Fruit fly (Drosophila melanogaster) whole organism, embryonic: Measurements from ENCODE around the gene CG31230.
A peak's percentile ranks its signal among the peaks of the same experiment; 100 is the strongest.

Experiments used
- Atf3 ChIP-seq: fragments of 200-800 bp; sonication (Bioruptor generic); optimal IDR thresholded peaks from 3 replicates; lab custom pipeline; 2016; ENCODE audit warnings: missing biosample characterization, missing genetic modification characterization
- Awh ChIP-seq: fragments of 200-800 bp; sonication (Bioruptor generic); IDR thresholded peaks from 2 replicates; pipeline ENCODE4, ENCODE4 v1.3.6; 2022; ENCODE audit warnings: missing biosample characterization, missing genetic modification characterization
- Bdp1 ChIP-seq: fragments of 200-800 bp; sonication (Bioruptor generic); optimal IDR thresholded peaks from 3 replicates; lab custom pipeline; 2016; ENCODE audit warnings: missing biosample characterization, missing genetic modification characterization
- CG10147 ChIP-seq: fragments of 200-800 bp; sonication (Bioruptor generic); optimal IDR thresholded peaks from 2 replicates; lab custom pipeline; 2019; ENCODE audit warnings: missing biosample characterization, mild to moderate bottlenecking, missing genetic modification characterization, moderate library complexity
- CG10267 ChIP-seq: fragments of 200-800 bp; sonication (Bioruptor generic); optimal IDR thresholded peaks from 2 replicates; lab custom pipeline; 2018; ENCODE audit warnings: missing biosample characterization, mild to moderate bottlenecking, missing genetic modification characterization, moderate library complexity
- CG10321 ChIP-seq: fragments of 200-800 bp; sonication (Bioruptor generic); IDR thresholded peaks from 2 replicates; pipeline ENCODE4 v1.3.6; 2022; ENCODE audit warnings: missing biosample characterization, missing genetic modification characterization
- CG11560 ChIP-seq: fragments of 200-800 bp; sonication (Bioruptor generic); IDR thresholded peaks from 3 replicates; pipeline ENCODE4 v1.3.6; 2022; ENCODE audit warnings: missing biosample characterization, missing genetic modification characterization
- CG13775 ChIP-seq: fragments of 200-800 bp; sonication (Bioruptor generic); optimal IDR thresholded peaks from 3 replicates; lab custom pipeline; 2017; ENCODE audit warnings: missing biosample characterization, mild to moderate bottlenecking, missing genetic modification characterization
- CG14014 ChIP-seq: fragments of 200-800 bp; sonication (Bioruptor generic); IDR thresholded peaks from 2 replicates; pipeline ENCODE4 v1.3.6; 2022; ENCODE audit warnings: missing biosample characterization, missing genetic modification characterization
- CG14860 ChIP-seq: fragments of 200-800 bp; sonication (Bioruptor generic); IDR thresholded peaks from 3 replicates; pipeline ENCODE4 v1.3.6; 2022; ENCODE audit warnings: missing biosample characterization, missing genetic modification characterization; ENCODE audit not compliant: partially characterized antibody
- CG1792 ChIP-seq: fragments of 200-800 bp; sonication (Bioruptor generic); optimal IDR thresholded peaks from 2 replicates; lab custom pipeline; 2016; ENCODE audit warnings: missing biosample characterization, missing genetic modification characterization
- CG2678 ChIP-seq: fragments of 200-800 bp; sonication (Bioruptor generic); optimal IDR thresholded peaks from 3 replicates; lab custom pipeline; 2019; ENCODE audit warnings: missing biosample characterization, mild to moderate bottlenecking, missing genetic modification characterization, moderate library complexity
- CG30431 ChIP-seq: fragments of 200-800 bp; sonication (Bioruptor generic); optimal IDR thresholded peaks from 2 replicates; lab custom pipeline; 2017; ENCODE audit warnings: missing biosample characterization, missing genetic modification characterization
- CG31388 ChIP-seq: fragments of 200-800 bp; sonication (Bioruptor generic); optimal IDR thresholded peaks from 2 replicates; lab custom pipeline; 2016; ENCODE audit warnings: missing biosample characterization, missing genetic modification characterization
- CG3163 ChIP-seq: fragments of 200-800 bp; sonication (Bioruptor generic); optimal IDR thresholded peaks from 3 replicates; lab custom pipeline; 2016; ENCODE audit warnings: missing biosample characterization, missing genetic modification characterization
- CG3281 ChIP-seq: fragments of 200-800 bp; sonication (Bioruptor generic); optimal IDR thresholded peaks from 3 replicates; lab custom pipeline; 2017; ENCODE audit warnings: missing biosample characterization, mild to moderate bottlenecking, missing genetic modification characterization
- CG42726 ChIP-seq: fragments of 200-800 bp; sonication (Bioruptor generic); IDR thresholded peaks from 2 replicates; pipeline ENCODE4 v1.3.6; 2022; ENCODE audit warnings: missing biosample characterization, missing genetic modification characterization; ENCODE audit not compliant: partially characterized antibody
- CG6765 ChIP-seq: fragments of 200-800 bp; sonication (Bioruptor generic); optimal IDR thresholded peaks from 3 replicates; lab custom pipeline; 2017; ENCODE audit warnings: missing biosample characterization, mild to moderate bottlenecking, missing genetic modification characterization
- CG6791 ChIP-seq: fragments of 200-800 bp; sonication (Bioruptor generic); IDR thresholded peaks from 3 replicates; pipeline ENCODE4 v1.3.6; 2022; ENCODE audit warnings: missing biosample characterization, missing genetic modification characterization; ENCODE audit not compliant: partially characterized antibody
- CG7357 ChIP-seq: fragments of 200-800 bp; sonication (Bioruptor generic); IDR thresholded peaks from 3 replicates; pipeline ENCODE4 v1.3.6; 2022; ENCODE audit warnings: missing biosample characterization, missing genetic modification characterization
- CG7745 ChIP-seq: fragments of 200-800 bp; sonication (Bioruptor generic); optimal IDR thresholded peaks from 2 replicates; lab custom pipeline; 2018; ENCODE audit warnings: missing biosample characterization, mild to moderate bottlenecking, missing genetic modification characterization, moderate library complexity
- D ChIP-seq, 2 experiments: fragments of 200-800 bp in 1 of 2; fragments of >200 bp in 1 of 2; sonication (Bioruptor generic) in 1 of 2; optimal IDR thresholded peaks; 2 replicates in 1 of 2; 3 replicates in 1 of 2; lab custom pipeline; 2017; ENCODE audit warnings: mild to moderate bottlenecking in 1 of 2, missing biosample characterization in 1 of 2, missing genetic modification characterization in 1 of 2, missing genetic modification reagents in 1 of 2
- Drgx ChIP-seq: fragments of 200-800 bp; sonication (Bioruptor generic); IDR thresholded peaks from 2 replicates; pipeline ENCODE4 v1.3.6; 2022; ENCODE audit warnings: missing biosample characterization, missing genetic modification characterization
- Eip74EF ChIP-seq, 2 experiments: fragments of 200-800 bp in 1 of 2; fragments of >200 bp in 1 of 2; sonication (Bioruptor generic) in 1 of 2; optimal IDR thresholded peaks; 2 replicates each; lab custom pipeline; 2017 to 2019; ENCODE audit warnings: missing biosample characterization in 2 of 2, missing genetic modification characterization in 2 of 2, mild to moderate bottlenecking in 1 of 2, moderate library complexity in 1 of 2
- Kr ChIP-seq: fragments of 200-800 bp; sonication (Bioruptor generic); optimal IDR thresholded peaks from 2 replicates; lab custom pipeline; 2017; ENCODE audit warnings: missing biosample characterization, mild to moderate bottlenecking, missing genetic modification characterization
- Lhr ChIP-seq: fragments of 200-800 bp; sonication (Bioruptor generic); optimal IDR thresholded peaks from 3 replicates; lab custom pipeline; 2017; ENCODE audit warnings: mild to moderate bottlenecking, missing biosample characterization, missing genetic modification reagents, missing genetic modification characterization
- Lpt ChIP-seq: fragments of >200 bp; optimal IDR thresholded peaks from 2 replicates; lab custom pipeline; 2018; ENCODE audit warnings: missing biosample characterization, missing genetic modification characterization
- NK7.1 ChIP-seq: fragments of 200-800 bp; sonication (Bioruptor generic); optimal IDR thresholded peaks from 3 replicates; lab custom pipeline; 2016; ENCODE audit warnings: missing biosample characterization, missing genetic modification characterization
- Nf-YA ChIP-seq: fragments of 200-800 bp; sonication (Bioruptor generic); IDR thresholded peaks from 2 replicates; pipeline ENCODE4 v1.3.6; 2022; ENCODE audit warnings: missing biosample characterization, missing genetic modification characterization
- Opbp ChIP-seq: fragments of 200-800 bp; sonication (Bioruptor generic); IDR thresholded peaks from 3 replicates; pipeline ENCODE4 v1.3.6; 2022; ENCODE audit warnings: missing biosample characterization, missing genetic modification characterization; ENCODE audit not compliant: partially characterized antibody
- Pdp1 ChIP-seq, 2 experiments: fragments of 200-800 bp; sonication (Bioruptor generic); optimal IDR thresholded peaks; 3 replicates each; lab custom pipeline; 2016; ENCODE audit warnings: missing biosample characterization in 2 of 2, missing genetic modification characterization in 2 of 2, mild to moderate bottlenecking in 1 of 2, moderate library complexity in 1 of 2
- Sry-β ChIP-seq: fragments of 200-800 bp; sonication (Bioruptor generic); optimal IDR thresholded peaks from 2 replicates; lab custom pipeline; 2018; ENCODE audit warnings: missing biosample characterization, mild to moderate bottlenecking, missing genetic modification characterization, moderate library complexity
- Tbp ChIP-seq: fragments of >200 bp; optimal IDR thresholded peaks from 2 replicates; lab custom pipeline; 2018; ENCODE audit warnings: missing biosample characterization, missing genetic modification characterization
- Xrp1 ChIP-seq: fragments of 200-800 bp; sonication (Bioruptor generic); IDR thresholded peaks from 2 replicates; pipeline ENCODE4 v1.3.6; 2022; ENCODE audit warnings: missing biosample characterization, missing genetic modification characterization
- amos ChIP-seq: fragments of 200-800 bp; sonication (Bioruptor generic); IDR thresholded peaks from 2 replicates; pipeline ENCODE4 v1.3.6; 2022; ENCODE audit warnings: missing biosample characterization, missing genetic modification characterization; ENCODE audit not compliant: partially characterized antibody
- ato ChIP-seq: fragments of 200-800 bp; sonication (Bioruptor generic); IDR thresholded peaks from 2 replicates; pipeline ENCODE4 v1.3.6; 2022; ENCODE audit warnings: missing biosample characterization, missing genetic modification characterization; ENCODE audit not compliant: partially characterized antibody
- chinmo ChIP-seq: fragments of 200-800 bp; sonication (Bioruptor generic); IDR thresholded peaks from 4 replicates; pipeline ENCODE4 v1.3.6; 2022; ENCODE audit warnings: missing biosample characterization, missing genetic modification characterization; ENCODE audit not compliant: partially characterized antibody
- dysf ChIP-seq: fragments of 200-800 bp; sonication (Bioruptor generic); IDR thresholded peaks from 3 replicates; pipeline ENCODE4 v1.3.6; 2022; ENCODE audit warnings: missing biosample characterization, missing genetic modification characterization
- ftz-f1 ChIP-seq: fragments of 200-800 bp; sonication (Bioruptor generic); optimal IDR thresholded peaks from 2 replicates; lab custom pipeline; 2016; ENCODE audit warnings: missing biosample characterization, missing genetic modification characterization
- hth ChIP-seq: fragments of >200 bp; optimal IDR thresholded peaks from 2 replicates; lab custom pipeline; 2017; ENCODE audit warnings: inconsistent platforms
- lab ChIP-seq: fragments of 200-800 bp; sonication (Bioruptor generic); optimal IDR thresholded peaks from 3 replicates; lab custom pipeline; 2017; ENCODE audit warnings: missing biosample characterization, missing genetic modification characterization, mild to moderate bottlenecking, moderate library complexity, missing genetic modification reagents
- mld ChIP-seq: fragments of 200-800 bp; sonication (Bioruptor generic); IDR thresholded peaks from 3 replicates; pipeline ENCODE4 v1.3.6; 2022; ENCODE audit warnings: missing biosample characterization, missing genetic modification characterization; ENCODE audit not compliant: partially characterized antibody
- nerfin-2 ChIP-seq: fragments of 200-800 bp; sonication (Bioruptor generic); IDR thresholded peaks from 2 replicates; pipeline ENCODE4 v1.3.6; 2022; ENCODE audit warnings: missing biosample characterization, missing genetic modification characterization; ENCODE audit not compliant: partially characterized antibody
- sens ChIP-seq: fragments of 200-800 bp; sonication (Bioruptor generic); peaks from one replicate; lab custom pipeline; 2016; ENCODE audit warnings: missing biosample characterization, missing genetic modification characterization
- sob ChIP-seq: fragments of 200-800 bp; sonication (Bioruptor generic); IDR thresholded peaks from 2 replicates; pipeline ENCODE4 v1.3.6; 2022; ENCODE audit warnings: missing biosample characterization, missing genetic modification characterization
- tgo ChIP-seq: fragments of 200-800 bp; sonication (Bioruptor generic); IDR thresholded peaks from 3 replicates; pipeline ENCODE4 v1.3.6; 2022; ENCODE audit warnings: missing biosample characterization, missing genetic modification characterization
- tna ChIP-seq: fragments of 200-800 bp; sonication (Bioruptor generic); IDR thresholded peaks from 2 replicates; pipeline ENCODE4 v1.3.6; 2022; ENCODE audit warnings: missing biosample characterization, missing genetic modification characterization; ENCODE audit not compliant: partially characterized antibody
- zen2 ChIP-seq: fragments of 200-800 bp; sonication (Bioruptor generic); IDR thresholded peaks from 3 replicates; pipeline ENCODE4 v1.3.6; 2022; ENCODE audit warnings: missing biosample characterization, missing genetic modification characterization; ENCODE audit not compliant: partially characterized antibody

The CG31230 gene

dm6 chr3R:18628311-18628811 lies 43.1 kb upstream of the CG31230 start (continued):
- TF ChIP-seq chinmo (GFP tag; lab: Robert Waterston, UW) (peak; percentile 74; the same call in 2 of the 4 replicates), CG3281 (GFP tag; lab: Kevin White, UChicago) (no peak), Awh (GFP tag; lab: Robert Waterston, UW) (peak; percentile 65; the same call in 1 of the 2 replicates), zen2 (GFP tag; lab: Robert Waterston, UW) (0 out of 3 replicates have a peak, but pooled peaks have one; percentile 14), Drgx (no peak), sens (peak; percentile 89), Xrp1 (GFP tag; lab: Robert Waterston, UW) (0 out of 2 replicates have a peak, but pooled peaks have one; percentile 25), CG7357 (no peak), ftz-f1 (GFP tag; lab: Kevin White, UChicago) (no peak), CG42726 (GFP tag; lab: Robert Waterston, UW) (0 out of 2 replicates have a peak, but pooled peaks have one; percentile 21), CG6765 (no peak), CG14014 (GFP tag; lab: Robert Waterston, UW) (0 out of 2 replicates have a peak, but pooled peaks have one; percentile 8), CG11560 (no peak), CG3163 (no peak), hth (lab: Kevin White, UChicago) (no peak), CG30431 (GFP tag; lab: Kevin White, UChicago) (no peak), Lhr (GFP tag; lab: Kevin White, UChicago) (no peak), sob (no peak), Eip74EF (GFP tag; optimal IDR thresholded peaks at IDR 0.05; lab: Kevin White, UChicago) (no peak), NK7.1 (GFP tag; lab: Kevin White, UChicago) (no peak), Bdp1 (GFP tag; lab: Kevin White, UChicago) (peak; percentile 98), amos (peak; percentile 55; the same call in 1 of the 2 replicates), Opbp (GFP tag; lab: Robert Waterston, UW) (peak; percentile 66; the same call in 2 of the 3 replicates), Kr (GFP tag; lab: Kevin White, UChicago) (no peak), Sry-β (GFP tag; lab: Kevin White, UChicago) (peak; percentile 81), mld (GFP tag; lab: Robert Waterston, UW) (peak; percentile 60; the same call in 1 of the 3 replicates), CG7745 (no peak), CG13775 (GFP tag; lab: Kevin White, UChicago) (no peak), Pdp1 (GFP tag; optimal IDR thresholded peaks at IDR 0.05; lab: Kevin White, UChicago) (peak in 1 of 2 experiments; percentile 47), tgo (GFP tag; lab: Robert Waterston, UW) (no peak), Nf-YA (GFP tag; lab: Robert Waterston, UW) (no peak), CG1792 (GFP tag; lab: Kevin White, UChicago) (no peak), CG10321 (GFP tag; lab: Robert Waterston, UW) (no peak), ato (GFP tag; lab: Robert Waterston, UW) (peak; percentile 74), CG31388 (GFP tag; lab: Kevin White, UChicago) (no peak), D (optimal IDR thresholded peaks at IDR 0.05; lab: Kevin White, UChicago) (no peak), D (GFP tag; optimal IDR thresholded peaks at IDR 0.05; lab: Kevin White, UChicago) (no peak), Lpt (GFP tag; lab: Kevin White, UChicago) (no peak), nerfin-2 (GFP tag; lab: Robert Waterston, UW) (peak; percentile 62), Tbp (GFP tag; lab: Kevin White, UChicago) (no peak), CG10267 (tag; lab: Kevin White, UChicago) (no peak), tna (GFP tag; lab: Robert Waterston, UW) (peak; percentile 59; the same call in 1 of the 2 replicates), Atf3 (peak; percentile 34), dysf (GFP tag; lab: Robert Waterston, UW) (no peak), CG6791 (GFP tag; lab: Robert Waterston, UW) (peak; percentile 81), CG14860 (GFP tag; lab: Robert Waterston, UW) (peak; percentile 70), lab (GFP tag; lab: Kevin White, UChicago) (no peak), CG2678 (tag; lab: Kevin White, UChicago) (no peak), CG10147 (GFP tag; lab: Kevin White, UChicago) (no peak)
